Fruit fly (Drosophila melanogaster) whole organism, adult: ENCODE data around the gene ClpX.

ENCODE experiments used
- CG11617 ChIP-seq: fragments of 200-800 bp; sonication (Bioruptor generic); optimal IDR thresholded peaks from 2 replicates; lab custom pipeline; 2017; ENCODE audit warnings: mild to moderate bottlenecking, missing biosample characterization, missing genetic modification reagents, missing genetic modification characterization
- CG12768 ChIP-seq: fragments of 200-800 bp; sonication (Bioruptor generic); optimal IDR thresholded peaks from 2 replicates; lab custom pipeline; 2017; ENCODE audit warnings: missing biosample characterization, missing genetic modification characterization, mild to moderate bottlenecking, moderate library complexity, missing genetic modification reagents
- CG14711 ChIP-seq: fragments of 200-800 bp; sonication (Bioruptor generic); optimal IDR thresholded peaks from 2 replicates; lab custom pipeline; 2018; ENCODE audit warnings: missing biosample characterization, mild to moderate bottlenecking, missing genetic modification characterization, moderate library complexity
- CG1620 ChIP-seq: fragments of 200-800 bp; sonication (Bioruptor generic); optimal IDR thresholded peaks from 2 replicates; lab custom pipeline; 2016; ENCODE audit warnings: missing biosample characterization, missing genetic modification characterization
- CG33017 ChIP-seq: fragments of 200-800 bp; sonication (Bioruptor generic); optimal IDR thresholded peaks from 2 replicates; lab custom pipeline; 2018; ENCODE audit warnings: missing biosample characterization, mild to moderate bottlenecking, missing genetic modification characterization, moderate library complexity
- CG5204 ChIP-seq: fragments of 200-800 bp; sonication (Bioruptor generic); optimal IDR thresholded peaks from 2 replicates; lab custom pipeline; 2016; ENCODE audit warnings: missing biosample characterization, missing genetic modification characterization
- CG7045 ChIP-seq: fragments of 200-800 bp; sonication (Bioruptor generic); optimal IDR thresholded peaks from 2 replicates; lab custom pipeline; 2017; ENCODE audit warnings: missing biosample characterization, mild to moderate bottlenecking, missing genetic modification characterization
- CG7101 ChIP-seq: fragments of 200-800 bp; sonication (Bioruptor generic); optimal IDR thresholded peaks from 2 replicates; lab custom pipeline; 2018; ENCODE audit warnings: missing biosample characterization, mild to moderate bottlenecking, missing genetic modification characterization, moderate library complexity
- Clk ChIP-seq: fragments of 200-800 bp; sonication (Bioruptor generic); optimal IDR thresholded peaks from 2 replicates; lab custom pipeline; 2017; ENCODE audit warnings: missing biosample characterization, missing genetic modification characterization
- Crg-1 ChIP-seq: fragments of 200-800 bp; sonication (Bioruptor generic); optimal IDR thresholded peaks from 2 replicates; lab custom pipeline; 2016; ENCODE audit warnings: missing biosample characterization, missing genetic modification characterization
- Hr96 ChIP-seq: fragments of 200-800 bp; sonication (Bioruptor generic); optimal IDR thresholded peaks from 2 replicates; lab custom pipeline; 2016; ENCODE audit warnings: missing biosample characterization, missing genetic modification characterization
- Mnt ChIP-seq: fragments of 200-800 bp; sonication (Bioruptor generic); optimal IDR thresholded peaks from 2 replicates; lab custom pipeline; 2016; ENCODE audit warnings: missing biosample characterization, mild to moderate bottlenecking, missing genetic modification characterization
- bab1 ChIP-seq: fragments of 200-800 bp; sonication (Bioruptor generic); optimal IDR thresholded peaks from 3 replicates; lab custom pipeline; 2019; ENCODE audit warnings: missing biosample characterization, mild to moderate bottlenecking, missing genetic modification characterization, moderate library complexity
- cic ChIP-seq: fragments of 200-800 bp; sonication (Bioruptor generic); optimal IDR thresholded peaks from 2 replicates; lab custom pipeline; 2017; ENCODE audit warnings: missing biosample characterization, mild to moderate bottlenecking, missing genetic modification characterization, moderate library complexity
- cnc ChIP-seq, 2 experiments: fragments of >200 bp; optimal IDR thresholded peaks; 2 replicates each; lab custom pipeline; 2017
- kay ChIP-seq: fragments of 200-800 bp; sonication (Bioruptor generic); peaks from one replicate; lab custom pipeline; 2016; ENCODE audit warnings: missing biosample characterization, missing genetic modification characterization, borderline replicate concordance
- ovo ChIP-seq: fragments of 200-800 bp; sonication (Bioruptor generic); optimal IDR thresholded peaks from 2 replicates; lab custom pipeline; 2016; ENCODE audit warnings: missing biosample characterization, missing genetic modification characterization
- pad ChIP-seq: fragments of 200-800 bp; sonication (Bioruptor generic); optimal IDR thresholded peaks from 3 replicates; lab custom pipeline; 2017; ENCODE audit warnings: missing biosample characterization, missing genetic modification characterization, mild to moderate bottlenecking, moderate library complexity, missing genetic modification reagents
- tj ChIP-seq: fragments of 200-800 bp; sonication (Bioruptor generic); optimal IDR thresholded peaks from 3 replicates; lab custom pipeline; 2017; ENCODE audit warnings: missing biosample characterization, mild to moderate bottlenecking, missing genetic modification characterization, moderate library complexity
- toe ChIP-seq: fragments of 200-800 bp; sonication (Bioruptor generic); optimal IDR thresholded peaks from 2 replicates; lab custom pipeline; 2016; ENCODE audit warnings: missing biosample characterization, missing genetic modification characterization

Gene ClpX

dm6 chr3R:19934840-19935776 is 31.6 kb upstream of the ClpX start, which contains the start of gene mira:
Gene mira, minus strand, starts transcription at chr3R:19935120.
- TF ChIP-seq pad (GFP tag; lab: Kevin White, UChicago) (no peak), kay (GFP tag; lab: Kevin White, UChicago) (peak; percentile 3)

- TF ChIP-seq tj (GFP tag; lab: Kevin White, UChicago) (no peak), CG1620 (GFP tag; lab: Kevin White, UChicago) (no peak), CG14711 (tag; lab: Kevin White, UChicago) (no peak), Crg-1 (GFP tag; lab: Kevin White, UChicago) (no peak), Hr96 (GFP tag; lab: Kevin White, UChicago) (no peak), CG7101 (tag; lab: Kevin White, UChicago) (no peak), toe (GFP tag; lab: Kevin White, UChicago) (no peak), Clk (GFP tag; lab: Kevin White, UChicago) (no peak), Mnt (GFP tag; lab: Kevin White, UChicago) (no peak), ovo (no peak), CG5204 (GFP tag; lab: Kevin White, UChicago) (no peak), cic (no peak), CG7045 (GFP tag; lab: Kevin White, UChicago) (no peak), CG12768 (GFP tag; lab: Kevin White, UChicago) (no peak), CG11617 (GFP tag; lab: Kevin White, UChicago) (no peak)
Observed at dm6 chr3R:19932169-19932568, 28.7 kb upstream of the ClpX start.

dm6 chr3R:19930913-19931706 is 27.6 kb upstream of the ClpX start:
- no peak for TF ChIP-seq CG11617 (GFP tag; lab: Kevin White, UChicago)
- no peak for TF ChIP-seq Crg-1 (GFP tag; lab: Kevin White, UChicago)
- no peak for TF ChIP-seq CG14711 (tag; lab: Kevin White, UChicago)
- no peak for TF ChIP-seq tj (GFP tag; lab: Kevin White, UChicago)
- no peak for TF ChIP-seq Clk (GFP tag; lab: Kevin White, UChicago)
- TF ChIP-seq CG7101 (tag; lab: Kevin White, UChicago): no peak
- TF ChIP-seq CG7045 (GFP tag; lab: Kevin White, UChicago): no peak
- TF ChIP-seq toe (GFP tag; lab: Kevin White, UChicago): no peak
- TF ChIP-seq cic: no peak
- no peak for TF ChIP-seq Hr96 (GFP tag; lab: Kevin White, UChicago)
- no peak for TF ChIP-seq cnc (optimal IDR thresholded peaks at IDR 0.05; lab: Kevin White, UChicago)

dm6 chr3R:19928544-19928943 is 25.1 kb upstream of the ClpX start, which contains the start of gene CG4459:
Gene CG4459, minus strand, starts transcription at chr3R:19928644.
- TF ChIP-seq cnc (optimal IDR thresholded peaks at IDR 0.05; lab: Kevin White, UChicago): no peak
- TF ChIP-seq ovo: no peak
- no peak for TF ChIP-seq tj (GFP tag; lab: Kevin White, UChicago)
- no peak for TF ChIP-seq CG14711 (tag; lab: Kevin White, UChicago)
- no peak for TF ChIP-seq pad (GFP tag; lab: Kevin White, UChicago)
- TF ChIP-seq Hr96 (GFP tag; lab: Kevin White, UChicago): no peak
- no peak for TF ChIP-seq bab1
- TF ChIP-seq CG1620 (GFP tag; lab: Kevin White, UChicago): no peak
- TF ChIP-seq CG7101 (tag; lab: Kevin White, UChicago): no peak
- no peak for TF ChIP-seq CG7045 (GFP tag; lab: Kevin White, UChicago)
- no peak for TF ChIP-seq Clk (GFP tag; lab: Kevin White, UChicago)
- TF ChIP-seq CG5204 (GFP tag; lab: Kevin White, UChicago): no peak
- no peak for TF ChIP-seq toe (GFP tag; lab: Kevin White, UChicago)
- no peak for TF ChIP-seq CG12768 (GFP tag; lab: Kevin White, UChicago)

dm6 chr3R:19925271-19925670 is 21.8 kb upstream of the ClpX start, which contains the start of gene CG4462:
Gene CG4462, minus strand, starts transcription at chr3R:19925371.
- TF ChIP-seq CG14711 (tag; lab: Kevin White, UChicago) (no peak), CG12768 (GFP tag; lab: Kevin White, UChicago) (no peak), Clk (GFP tag; lab: Kevin White, UChicago) (no peak), CG7045 (GFP tag; lab: Kevin White, UChicago) (no peak), bab1 (no peak), CG11617 (GFP tag; lab: Kevin White, UChicago) (no peak), pad (GFP tag; lab: Kevin White, UChicago) (no peak), Mnt (GFP tag; lab: Kevin White, UChicago) (no peak), toe (GFP tag; lab: Kevin White, UChicago) (no peak), CG5204 (GFP tag; lab: Kevin White, UChicago) (no peak), Hr96 (GFP tag; lab: Kevin White, UChicago) (no peak)

dm6 chr3R:19924331-19924730 is 20.8 kb upstream of the ClpX start:
- TF ChIP-seq Clk (GFP tag; lab: Kevin White, UChicago) (peak; percentile 40), toe (GFP tag; lab: Kevin White, UChicago) (peak; percentile 75), CG12768 (GFP tag; lab: Kevin White, UChicago) (peak; percentile 66), CG7045 (GFP tag; lab: Kevin White, UChicago) (peak; percentile 92), kay (GFP tag; lab: Kevin White, UChicago) (peak; percentile 96), pad (GFP tag; lab: Kevin White, UChicago) (peak; percentile 43), CG33017 (tag; lab: Kevin White, UChicago) (peak; percentile 67), CG5204 (GFP tag; lab: Kevin White, UChicago) (peak; percentile 12), CG7101 (tag; lab: Kevin White, UChicago) (peak; percentile 79), CG11617 (GFP tag; lab: Kevin White, UChicago) (peak; percentile 54), CG1620 (GFP tag; lab: Kevin White, UChicago) (peak; percentile 38), cic (peak; percentile 84), cnc (optimal IDR thresholded peaks at IDR 0.05; lab: Kevin White, UChicago) (no peak), ovo (peak; percentile 71), Mnt (GFP tag; lab: Kevin White, UChicago) (peak; percentile 35), Hr96 (GFP tag; lab: Kevin White, UChicago) (peak; percentile 47), bab1 (no peak), tj (GFP tag; lab: Kevin White, UChicago) (no peak), Crg-1 (GFP tag; lab: Kevin White, UChicago) (peak; percentile 85), CG14711 (tag; lab: Kevin White, UChicago) (peak; percentile 33)
